Fruit fly (Drosophila melanogaster) whole organism, pupa: ENCODE results near the gene prg.
A peak's percentile ranks its signal among the peaks of the same experiment; 100 is the strongest.

Experiments
- CG12605 ChIP-seq: fragments of 200-800 bp; sonication (Bioruptor generic); IDR thresholded peaks from 2 replicates; pipeline ENCODE4 v1.3.6; 2022; ENCODE audit warnings: missing biosample characterization, missing genetic modification characterization
- CG13204 ChIP-seq: fragments of 200-800 bp; sonication (Bioruptor generic); optimal IDR thresholded peaks from 2 replicates; lab custom pipeline; 2018; ENCODE audit warnings: missing biosample characterization, mild to moderate bottlenecking, missing genetic modification characterization, moderate library complexity
- CG14655 ChIP-seq: fragments of 200-800 bp; sonication (Bioruptor generic); optimal IDR thresholded peaks from 3 replicates; lab custom pipeline; 2017; ENCODE audit warnings: mild to moderate bottlenecking, missing biosample characterization, missing genetic modification reagents, missing genetic modification characterization
- CG15710 ChIP-seq: fragments of 200-800 bp; sonication (Bioruptor generic); optimal IDR thresholded peaks from 2 replicates; lab custom pipeline; 2018; ENCODE audit warnings: missing biosample characterization, mild to moderate bottlenecking, missing genetic modification characterization, moderate library complexity
- CG32121 ChIP-seq: fragments of 200-800 bp; sonication (Bioruptor generic); IDR thresholded peaks from 2 replicates; pipeline ENCODE4 v1.3.6; 2022; ENCODE audit warnings: missing biosample characterization, missing genetic modification characterization
- CG34367 ChIP-seq: fragments of 200-800 bp; sonication (Bioruptor generic); optimal IDR thresholded peaks from 2 replicates; lab custom pipeline; 2018; ENCODE audit warnings: missing biosample characterization, mild to moderate bottlenecking, missing genetic modification characterization
- CG4496 ChIP-seq: fragments of 200-800 bp; sonication (Bioruptor generic); IDR thresholded peaks from 3 replicates; pipeline ENCODE4 v1.3.6; 2022; ENCODE audit warnings: missing biosample characterization, missing genetic modification characterization
- CG8159 ChIP-seq: fragments of 200-800 bp; sonication (Bioruptor generic); optimal IDR thresholded peaks from 3 replicates; lab custom pipeline; 2018; ENCODE audit warnings: missing biosample characterization, mild to moderate bottlenecking, missing genetic modification characterization, moderate library complexity
- CG9948 ChIP-seq: fragments of 200-800 bp; sonication (Bioruptor generic); optimal IDR thresholded peaks from 2 replicates; lab custom pipeline; 2018; ENCODE audit warnings: missing biosample characterization, mild to moderate bottlenecking, missing genetic modification characterization, moderate library complexity
- D1 ChIP-seq: fragments of 200-800 bp; sonication (Bioruptor generic); optimal IDR thresholded peaks from 2 replicates; lab custom pipeline; 2018; ENCODE audit warnings: missing biosample characterization, mild to moderate bottlenecking, missing genetic modification characterization, moderate library complexity
- Pif1A ChIP-seq: fragments of 200-800 bp; sonication (Bioruptor generic); optimal IDR thresholded peaks from 3 replicates; lab custom pipeline; 2016; ENCODE audit warnings: missing biosample characterization, missing genetic modification characterization
- Pif1B ChIP-seq: fragments of 200-800 bp; sonication (Bioruptor generic); optimal IDR thresholded peaks from 3 replicates; lab custom pipeline; 2016; ENCODE audit warnings: missing biosample characterization, missing genetic modification characterization
- fd96Ca ChIP-seq: fragments of 200-800 bp; sonication (Bioruptor generic); IDR thresholded peaks from 3 replicates; pipeline ENCODE4 v1.3.6; 2022; ENCODE audit warnings: missing biosample characterization, missing genetic modification characterization
- rn ChIP-seq: fragments of 200-800 bp; sonication (Bioruptor generic); IDR thresholded peaks from 2 replicates; pipeline ENCODE4 v1.3.6; 2022; ENCODE audit warnings: missing biosample characterization, missing genetic modification characterization

dm6 chr2L:8463144-8464106 is 863 bp upstream of the prg start, which contains the start of gene Agpat2:
- TF ChIP-seq fd96Ca (GFP tag; lab: Robert Waterston, UW) (no peak), CG15710 (tag; lab: Kevin White, UChicago) (peak; percentile 64), CG32121 (no peak), D1 (tag; lab: Kevin White, UChicago) (peak; percentile 15), CG12605 (0 out of 2 replicates have a peak, but pooled peaks have one; percentile 25), CG34367 (tag; lab: Kevin White, UChicago) (peak; percentile 23), CG14655 (GFP tag; lab: Kevin White, UChicago) (peak; percentile 44), Pif1A (GFP tag; lab: Kevin White, UChicago) (peak; percentile 74), CG13204 (no peak), CG4496 (GFP tag; lab: Robert Waterston, UW) (peak; percentile 43; the same call in 1 of the 3 replicates), CG8159 (tag; lab: Kevin White, UChicago) (peak; percentile 77), CG9948 (tag; lab: Kevin White, UChicago) (peak; percentile 60), Pif1B (peak; percentile 70), rn (no peak)
